Fruit fly (Drosophila melanogaster) whole organism, larva: ENCODE measurements around the gene ClC-a.

Source experiments
- noc ChIP-seq: fragments of 200-800 bp; sonication (Bioruptor generic); optimal IDR thresholded peaks from 3 replicates; lab custom pipeline; 2019; ENCODE audit warnings: missing biosample characterization, mild to moderate bottlenecking, missing genetic modification characterization, moderate library complexity

ClC-a gene

dm6 chr3R:11812881-11813466 lies at the start of gene ClC-a:
TSS of gene ClC-a (minus strand) at chr3R:11813207.
- TF ChIP-seq noc (tag; lab: Kevin White, UChicago), result peak; percentile 66

- no peak for TF ChIP-seq noc (tag; lab: Kevin White, UChicago)
Observed at dm6 chr3R:11859534-11860254, 46.7 kb upstream of the ClC-a start.

dm6 chr3R:11859103-11859502 lies 46.1 kb upstream of the ClC-a start:
- TF ChIP-seq noc (tag; lab: Kevin White, UChicago), result no peak

- no peak for TF ChIP-seq noc (tag; lab: Kevin White, UChicago)
Observed at dm6 chr3R:11856295-11856694, 43.3 kb upstream of the ClC-a start.

dm6 chr3R:11855156-11855555 lies 42.1 kb upstream of the ClC-a start:
- no peak for TF ChIP-seq noc (tag; lab: Kevin White, UChicago)

- TF ChIP-seq noc (tag; lab: Kevin White, UChicago), result no peak
Observed at dm6 chr3R:11851939-11852338, 38.9 kb upstream of the ClC-a start.

dm6 chr3R:11850917-11851897 lies 38.2 kb upstream of the ClC-a start:
- TF ChIP-seq noc (tag; lab: Kevin White, UChicago), result no peak

- no peak for TF ChIP-seq noc (tag; lab: Kevin White, UChicago)
Observed at dm6 chr3R:11849378-11850249, 36.6 kb upstream of the ClC-a start.

- TF ChIP-seq noc (tag; lab: Kevin White, UChicago), result no peak
Observed at dm6 chr3R:11847379-11847778, 34.4 kb upstream of the ClC-a start.

- TF ChIP-seq noc (tag; lab: Kevin White, UChicago), result no peak
Observed at dm6 chr3R:11833406-11833805, 20.4 kb upstream of the ClC-a start.

dm6 chr3R:11830757-11831586 lies 18.0 kb upstream of the ClC-a start:
- TF ChIP-seq noc (tag; lab: Kevin White, UChicago), result no peak

dm6 chr3R:11822266-11822665 lies 9.3 kb upstream of the ClC-a start, which contains the start of gene Kyat:
TSS of gene Kyat (minus strand) at chr3R:11822493.
- TF ChIP-seq noc (tag; lab: Kevin White, UChicago), result no peak

- TF ChIP-seq noc (tag; lab: Kevin White, UChicago), result no peak
Observed at dm6 chr3R:11821800-11822199, 8.8 kb upstream of the ClC-a start.

dm6 chr3R:11820148-11820547 lies 7.1 kb upstream of the ClC-a start:
- TF ChIP-seq noc (tag; lab: Kevin White, UChicago), result no peak
